Fruit fly (Drosophila melanogaster): Measurements from ENCODE around the gene mil.
"Not testable (repeated sequence)": the region's sequence is repeated elsewhere in the genome, so short reads cannot be mapped to it uniquely, and the experiment has no call there.

DNA sequence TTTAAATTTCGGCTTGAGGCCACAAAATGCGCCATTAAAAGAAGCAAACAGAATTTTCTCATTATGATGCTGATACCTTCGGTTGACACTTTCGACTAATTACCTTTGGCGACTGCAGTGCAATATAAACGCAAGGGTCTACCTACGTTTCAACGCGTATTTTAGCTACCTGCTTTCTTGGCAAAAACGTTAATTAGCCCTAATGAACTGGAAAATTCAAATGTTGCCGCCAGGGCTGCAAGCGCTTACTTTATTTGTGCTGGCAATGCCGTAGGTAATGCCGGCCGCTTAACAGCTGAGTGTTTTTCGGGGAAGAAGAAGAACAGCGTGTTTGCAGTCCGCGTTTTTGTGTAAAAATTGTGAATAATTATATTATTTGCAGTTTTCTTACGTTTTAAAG lies 50.9 kb downstream of the mil start, which contains the start of the genes CG31131 and CG4849:
- not testable (repeated sequence) for TF ChIP-seq Lpt (GFP tag; optimal IDR thresholded peaks at IDR 0.05); Eip78C (GFP tag); CG9139 (GFP tag; optimal IDR thresholded peaks at IDR 0.05)
